Fruit fly (Drosophila melanogaster) whole organism, prepupa: ENCODE results near the gene Mur18B.

Source experiments
- CG11762 ChIP-seq: fragments of 200-800 bp; sonication (Bioruptor generic); optimal IDR thresholded peaks from 3 replicates; lab custom pipeline; 2016; ENCODE audit warnings: missing biosample characterization, missing genetic modification characterization; ENCODE audit not compliant: insufficient read depth
- CG11902 ChIP-seq: fragments of 200-800 bp; sonication (Bioruptor generic); optimal IDR thresholded peaks from 3 replicates; lab custom pipeline; 2016; ENCODE audit warnings: missing biosample characterization, missing genetic modification characterization
- CG3919 ChIP-seq: fragments of 200-800 bp; sonication (Bioruptor generic); optimal IDR thresholded peaks from 3 replicates; lab custom pipeline; 2016; ENCODE audit warnings: missing biosample characterization, missing genetic modification characterization
- CG6854 ChIP-seq: fragments of 200-800 bp; sonication (Bioruptor generic); optimal IDR thresholded peaks from 2 replicates; lab custom pipeline; 2017; ENCODE audit warnings: missing biosample characterization, mild to moderate bottlenecking, missing genetic modification characterization
- Hr38 ChIP-seq: sonication (Bioruptor generic); optimal IDR thresholded peaks from 2 replicates; lab custom pipeline; 2016; ENCODE audit warnings: missing biosample characterization, missing genetic modification characterization
- Sox102F ChIP-seq: fragments of 200-800 bp; sonication (Bioruptor generic); optimal IDR thresholded peaks from 2 replicates; lab custom pipeline; 2016; ENCODE audit warnings: missing biosample characterization, mild to moderate bottlenecking, missing genetic modification characterization
- achi ChIP-seq: fragments of 200-800 bp; sonication (Bioruptor generic); optimal IDR thresholded peaks from 3 replicates; lab custom pipeline; 2016; ENCODE audit warnings: missing biosample characterization, missing genetic modification characterization
- dsx ChIP-seq: fragments of 200-800 bp; optimal IDR thresholded peaks from 3 replicates; lab custom pipeline; 2019; ENCODE audit warnings: missing biosample characterization, mild to moderate bottlenecking, missing genetic modification characterization, moderate library complexity; ENCODE audit not compliant: poor library complexity, severe bottlenecking
- pdm3 ChIP-seq: fragments of 200-800 bp; sonication (Bioruptor generic); optimal IDR thresholded peaks from 3 replicates; lab custom pipeline; 2016; ENCODE audit warnings: missing biosample characterization, missing genetic modification characterization
- ss ChIP-seq, 2 experiments: fragments of 200-800 bp; sonication (Bioruptor generic); optimal IDR thresholded peaks; 2 replicates in 1 of 2; 3 replicates in 1 of 2; lab custom pipeline; 2017 to 2018; ENCODE audit warnings: mild to moderate bottlenecking in 2 of 2, missing biosample characterization in 2 of 2, missing genetic modification characterization in 2 of 2, moderate library complexity in 1 of 2
- vri ChIP-seq: fragments of 200-800 bp; sonication (Bioruptor generic); optimal IDR thresholded peaks from 3 replicates; lab custom pipeline; 2016; ENCODE audit warnings: missing biosample characterization, mild to moderate bottlenecking, missing genetic modification characterization

DNA sequence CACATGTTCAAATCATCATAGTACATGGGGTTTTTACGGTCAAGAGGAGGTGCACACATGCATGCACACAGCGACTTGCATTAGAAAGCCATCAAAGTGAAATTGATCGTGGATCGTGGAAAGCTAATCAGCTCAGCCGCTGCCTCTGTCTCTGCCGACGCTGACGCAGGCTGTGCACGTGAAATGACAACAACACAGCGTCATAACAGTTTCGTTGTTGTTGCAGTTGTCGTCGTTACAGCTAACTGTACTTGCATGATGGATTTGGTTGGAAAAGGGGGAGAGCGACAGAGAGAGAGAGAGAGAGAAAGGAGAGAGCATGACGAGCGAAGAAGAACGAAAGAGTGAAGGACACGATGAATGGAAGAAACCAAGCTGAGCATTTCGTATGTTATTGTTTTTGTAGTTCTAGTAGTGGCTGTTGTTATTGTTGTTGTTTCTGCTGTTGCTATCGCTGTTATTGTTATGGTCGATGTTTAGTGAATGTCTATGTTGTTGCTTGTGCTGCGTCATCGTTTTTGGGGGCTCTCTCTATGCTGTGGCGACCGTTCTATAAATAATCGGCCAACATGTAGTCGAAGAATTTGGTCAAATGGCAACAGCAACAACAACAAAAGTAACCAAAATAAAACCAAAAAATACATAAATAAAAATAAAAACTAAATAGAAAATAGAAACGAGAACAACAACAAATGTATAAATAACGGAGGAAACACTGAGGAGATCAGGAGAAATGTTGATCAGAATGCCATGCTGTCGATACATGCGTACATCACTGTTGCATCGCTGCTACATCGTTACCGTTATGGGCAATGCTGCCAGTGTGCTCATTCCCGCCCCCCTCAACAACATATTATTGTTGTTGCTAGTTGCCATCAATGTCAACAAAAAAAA is 47.0 kb downstream of the Mur18B start:
- no peak for TF ChIP-seq pdm3
- no peak for TF ChIP-seq achi
- TF ChIP-seq Hr38 (GFP tag; lab: Kevin White, UChicago): no peak
- TF ChIP-seq vri: no peak
- no peak for TF ChIP-seq Sox102F (GFP tag; lab: Kevin White, UChicago)
- TF ChIP-seq CG11902 (GFP tag; lab: Kevin White, UChicago): no peak
- TF ChIP-seq ss (GFP tag; optimal IDR thresholded peaks at IDR 0.05; lab: Kevin White, UChicago): no peak
- TF ChIP-seq dsx (GFP tag; lab: Kevin White, UChicago): no peak
- no peak for TF ChIP-seq CG3919
- no peak for TF ChIP-seq CG6854
- TF ChIP-seq CG11762 (GFP tag; lab: Kevin White, UChicago): no peak
